Worm (Caenorhabditis elegans) whole organism, L1 larva: Measurements from ENCODE around the gene vha-14.

Experiments used
- Y116A8C.19 ChIP-seq: sonication (generic microtip); optimal IDR thresholded peaks from 2 replicates; lab custom pipeline; 2016; ENCODE audit warnings: missing compliant biosample characterization, missing genetic modification characterization, borderline replicate concordance
- aha-1 ChIP-seq: fragments of 150-350 bp; optimal IDR thresholded peaks from 2 replicates; lab custom pipeline; 2014; ENCODE audit warnings: missing biosample characterization, missing genetic modification characterization
- alr-1 ChIP-seq: fragments of 200-800 bp; sonication (Bioruptor generic); optimal IDR thresholded peaks from 2 replicates; lab custom pipeline; 2018; ENCODE audit warnings: borderline replicate concordance, mild to moderate bottlenecking, missing genetic modification characterization, missing compliant biosample characterization
- aly-2 ChIP-seq: fragments of 150-350 bp; optimal IDR thresholded peaks from 2 replicates; lab custom pipeline; 2014; ENCODE audit warnings: missing biosample characterization, missing genetic modification characterization
- blmp-1 ChIP-seq: fragments of 150-350 bp; optimal IDR thresholded peaks from 2 replicates; lab custom pipeline; 2014; ENCODE audit warnings: missing biosample characterization, missing genetic modification characterization
- ceh-63 ChIP-seq: fragments of 200-800 bp; sonication (Bioruptor generic); optimal IDR thresholded peaks from 2 replicates; lab custom pipeline; 2018; ENCODE audit warnings: mild to moderate bottlenecking, missing genetic modification characterization, missing compliant biosample characterization
- ceh-8 ChIP-seq: fragments of 200-800 bp; sonication (Bioruptor generic); optimal IDR thresholded peaks from 2 replicates; lab custom pipeline; 2018; ENCODE audit warnings: mild to moderate bottlenecking, missing genetic modification characterization, moderate library complexity, missing compliant biosample characterization
- ceh-82 ChIP-seq, 3 experiments: fragments of 150-350 bp in 1 of 3; sonication (generic microtip) in 2 of 3; optimal IDR thresholded peaks; 2 replicates each; lab custom pipeline; 2014 to 2017; ENCODE audit warnings: missing biosample characterization in 3 of 3, missing genetic modification characterization in 3 of 3
- ceh-88 ChIP-seq: fragments of 200-800 bp; sonication (Bioruptor generic); IDR thresholded peaks from 2 replicates; pipeline ENCODE4 v1.3.6; 2022; ENCODE audit warnings: missing genetic modification characterization, missing compliant biosample characterization
- dpl-1 ChIP-seq, 3 experiments: fragments of 150-350 bp in 2 of 3; sonication (generic microtip) in 1 of 3; optimal IDR thresholded peaks; 2 replicates each; lab custom pipeline; 2014 to 2017; ENCODE audit warnings: missing biosample characterization in 3 of 3, missing genetic modification characterization in 3 of 3, missing genetic modification reagents in 3 of 3
- efl-1 ChIP-seq, 4 experiments: fragments of 150-350 bp; optimal IDR thresholded peaks in 3 of 4; peaks in 1 of 4; 1 replicate in 1 of 4; 2 replicates in 3 of 4; lab custom pipeline; 2014; ENCODE audit warnings: missing biosample characterization in 2 of 4, missing genetic modification characterization in 2 of 4, missing genetic modification reagents in 2 of 4
- egl-27 ChIP-seq, 2 experiments: fragments of 150-350 bp in 1 of 2; sonication (generic microtip); optimal IDR thresholded peaks; 3 replicates each; lab custom pipeline; 2017 to 2018; ENCODE audit warnings: missing biosample characterization in 2 of 2, missing genetic modification characterization in 2 of 2, missing genetic modification reagents in 2 of 2
- elt-2 ChIP-seq: sonication (generic microtip); optimal IDR thresholded peaks from 2 replicates; lab custom pipeline; 2016; ENCODE audit warnings: missing genetic modification characterization, mild to moderate bottlenecking, inconsistent platforms, missing compliant biosample characterization, missing genetic modification reagents
- fkh-4 ChIP-seq: sonication (generic microtip); optimal IDR thresholded peaks from 2 replicates; lab custom pipeline; 2016; ENCODE audit warnings: missing compliant biosample characterization, missing genetic modification characterization, borderline replicate concordance
- fos-1 ChIP-seq: fragments of 150-350 bp; optimal IDR thresholded peaks from 2 replicates; lab custom pipeline; 2014; ENCODE audit warnings: missing biosample characterization, missing genetic modification characterization
- grh-1 ChIP-seq: fragments of 200-800 bp; sonication (Bioruptor generic); IDR thresholded peaks from 2 replicates; pipeline ENCODE4 v1.3.6; 2022; ENCODE audit warnings: missing genetic modification reagents, missing genetic modification characterization, missing compliant biosample characterization
- hlh-4 ChIP-seq: sonication (generic microtip); optimal IDR thresholded peaks from 2 replicates; lab custom pipeline; 2016; ENCODE audit warnings: mild to moderate bottlenecking, missing genetic modification characterization, missing compliant biosample characterization
- hpl-2 ChIP-seq: fragments of 150-350 bp; optimal IDR thresholded peaks from 2 replicates; lab custom pipeline; 2014; ENCODE audit warnings: missing biosample characterization, missing genetic modification reagents, missing genetic modification characterization
- irx-1 ChIP-seq: sonication (generic microtip); optimal IDR thresholded peaks from 2 replicates; lab custom pipeline; 2016; ENCODE audit warnings: missing genetic modification characterization, missing compliant biosample characterization
- isw-1 ChIP-seq: fragments of 200-800 bp; sonication (Bioruptor generic); IDR thresholded peaks from 2 replicates; pipeline ENCODE4 v1.3.6; 2022; ENCODE audit warnings: missing genetic modification characterization, missing compliant biosample characterization
- lin-13 ChIP-seq: fragments of 150-350 bp; optimal IDR thresholded peaks from 2 replicates; lab custom pipeline; 2014; ENCODE audit warnings: missing biosample characterization, missing genetic modification reagents, missing genetic modification characterization
- lin-14 ChIP-seq: fragments of 200-800 bp; sonication (Bioruptor generic); optimal IDR thresholded peaks from 2 replicates; lab custom pipeline; 2018; ENCODE audit warnings: mild to moderate bottlenecking, missing genetic modification characterization, moderate library complexity, missing compliant biosample characterization
- lin-35 ChIP-seq, 2 experiments: fragments of 150-350 bp; optimal IDR thresholded peaks; 2 replicates each; lab custom pipeline; 2014; ENCODE audit warnings: missing biosample characterization in 2 of 2, missing genetic modification characterization in 2 of 2, missing genetic modification reagents in 2 of 2
- lir-3 ChIP-seq: sonication (generic microtip); optimal IDR thresholded peaks from 2 replicates; lab custom pipeline; 2016; ENCODE audit warnings: mild to moderate bottlenecking, missing genetic modification characterization, moderate library complexity, missing compliant biosample characterization; ENCODE audit not compliant: poor library complexity
- mdl-1 ChIP-seq, 2 experiments: fragments of 150-350 bp; optimal IDR thresholded peaks; 2 replicates each; lab custom pipeline; 2014 to 2017; ENCODE audit warnings: missing biosample characterization in 2 of 2, missing genetic modification characterization in 2 of 2, inconsistent platforms in 1 of 2
- mep-1 ChIP-seq: fragments of 150-350 bp; optimal IDR thresholded peaks from 2 replicates; lab custom pipeline; 2014; ENCODE audit warnings: missing biosample characterization, missing genetic modification characterization
- nhr-19 ChIP-seq: fragments of 200-800 bp; sonication (Bioruptor generic); conservative IDR thresholded peaks from 2 replicates; pipeline ENCODE4 v1.3.6; 2022; ENCODE audit warnings: missing genetic modification characterization, missing compliant biosample characterization
- nhr-237 ChIP-seq: fragments of 150-350 bp; optimal IDR thresholded peaks from 2 replicates; lab custom pipeline; 2014; ENCODE audit warnings: missing biosample characterization, missing genetic modification characterization
- nhr-28 ChIP-seq: fragments of 150-350 bp; optimal IDR thresholded peaks from 2 replicates; lab custom pipeline; 2014; ENCODE audit warnings: missing biosample characterization, missing genetic modification characterization
- nhr-47 ChIP-seq: sonication (generic microtip); optimal IDR thresholded peaks from 2 replicates; lab custom pipeline; 2016; ENCODE audit warnings: mild to moderate bottlenecking, missing genetic modification characterization, moderate library complexity, missing compliant biosample characterization
- nhr-77 ChIP-seq: fragments of 150-350 bp; optimal IDR thresholded peaks from 2 replicates; lab custom pipeline; 2014; ENCODE audit warnings: missing biosample characterization, missing genetic modification characterization
- nhr-85 ChIP-seq: sonication (generic microtip); peaks from one replicate; lab custom pipeline; 2016; ENCODE audit warnings: missing genetic modification characterization, inconsistent platforms, missing compliant biosample characterization
- pag-3 ChIP-seq: sonication (generic microtip); optimal IDR thresholded peaks from 2 replicates; lab custom pipeline; 2017; ENCODE audit warnings: missing genetic modification characterization, mild to moderate bottlenecking, missing compliant biosample characterization, antibody characterized with exemption, borderline replicate concordance; ENCODE audit not compliant: insufficient read depth
- skn-1 ChIP-seq: fragments of 150-350 bp; optimal IDR thresholded peaks from 2 replicates; lab custom pipeline; 2014; ENCODE audit warnings: missing biosample characterization, missing genetic modification characterization
- sptf-1 ChIP-seq: fragments of 150-350 bp; optimal IDR thresholded peaks from 2 replicates; lab custom pipeline; 2014; ENCODE audit warnings: missing biosample characterization, missing genetic modification characterization
- sup-37 ChIP-seq: fragments of 200-800 bp; sonication (Bioruptor generic); optimal IDR thresholded peaks from 2 replicates; lab custom pipeline; 2018; ENCODE audit warnings: mild to moderate bottlenecking, missing genetic modification characterization, missing compliant biosample characterization
- swsn-7 ChIP-seq: sonication (generic microtip); optimal IDR thresholded peaks from 2 replicates; lab custom pipeline; 2016; ENCODE audit warnings: missing genetic modification characterization, missing compliant biosample characterization
- tbx-2 ChIP-seq: sonication (generic microtip); optimal IDR thresholded peaks from 2 replicates; lab custom pipeline; 2016; ENCODE audit warnings: missing genetic modification characterization, missing compliant biosample characterization
- unc-86 ChIP-seq: sonication (generic microtip); optimal IDR thresholded peaks from 2 replicates; lab custom pipeline; 2016; ENCODE audit warnings: missing genetic modification characterization, missing compliant biosample characterization
- vab-15 ChIP-seq: sonication (generic microtip); optimal IDR thresholded peaks from 2 replicates; lab custom pipeline; 2017; ENCODE audit warnings: missing genotype, mild to moderate bottlenecking, missing genetic modification characterization, missing compliant biosample characterization
- ztf-11 ChIP-seq, 2 experiments: sonication (generic microtip); optimal IDR thresholded peaks; 2 replicates each; lab custom pipeline; 2016 to 2017; ENCODE audit warnings: missing genetic modification characterization in 2 of 2, missing biosample characterization in 1 of 2, missing compliant biosample characterization in 1 of 2
- ztf-4 ChIP-seq: fragments of 150-350 bp; optimal IDR thresholded peaks from 2 replicates; lab custom pipeline; 2014; ENCODE audit warnings: missing biosample characterization, missing genetic modification characterization

The vha-14 gene

DNA sequence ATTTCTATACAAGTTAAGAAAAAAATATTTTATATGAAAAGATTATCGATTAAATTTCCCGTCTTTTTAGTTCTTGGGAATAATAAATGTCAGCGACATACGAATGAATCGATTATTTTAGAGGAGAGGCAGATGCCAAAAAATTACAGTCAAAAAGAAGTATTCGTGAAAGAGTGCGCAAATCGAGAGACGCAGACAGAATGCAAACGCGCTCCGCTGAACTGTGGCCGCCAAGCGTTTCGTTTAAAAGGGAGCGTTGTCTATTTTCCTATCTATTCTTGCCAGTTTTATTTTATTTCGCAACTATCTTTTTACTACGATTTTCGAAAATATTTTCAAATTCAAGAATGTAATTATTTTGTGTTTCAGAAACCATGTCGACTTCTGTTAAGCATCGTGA is 40.8 kb upstream of the vha-14 start, which contains the start of gene baf-1 (continued):
- TF ChIP-seq alr-1 (tag; lab: Kevin White, UChicago) (no peak), ztf-11 (tag; optimal IDR thresholded peaks at IDR 0.05; lab: Kevin White, UChicago) (peak in 1 of 2 experiments; percentile 10), mep-1 (tag; lab: Kevin White, UChicago) (peak; percentile 51), fos-1 (tag; lab: Kevin White, UChicago) (peak; percentile 1), nhr-47 (tag; lab: Kevin White, UChicago) (peak; percentile 78), ceh-63 (GFP tag; lab: Kevin White, UChicago) (no peak), swsn-7 (tag; lab: Kevin White, UChicago) (peak; percentile 68), hpl-2 (GFP tag; lab: Kevin White, UChicago) (peak; percentile 22), hlh-4 (tag; lab: Kevin White, UChicago) (no peak), fkh-4 (tag; lab: Kevin White, UChicago) (no peak), lin-13 (GFP tag; lab: Kevin White, UChicago) (peak; percentile 58), lin-14 (GFP tag; lab: Kevin White, UChicago) (peak; percentile 55), vab-15 (no peak), skn-1 (tag; lab: Kevin White, UChicago) (peak; percentile 81), irx-1 (tag; lab: Kevin White, UChicago) (no peak), mdl-1 (tag; optimal IDR thresholded peaks at IDR 0.05; lab: Kevin White, UChicago) (peak in 1 of 2 experiments; percentile 3), grh-1 (GFP tag; lab: Robert Waterston, UW) (no peak), ceh-88 (GFP tag; lab: Robert Waterston, UW) (no peak), lir-3 (peak; percentile 59)

DNA sequence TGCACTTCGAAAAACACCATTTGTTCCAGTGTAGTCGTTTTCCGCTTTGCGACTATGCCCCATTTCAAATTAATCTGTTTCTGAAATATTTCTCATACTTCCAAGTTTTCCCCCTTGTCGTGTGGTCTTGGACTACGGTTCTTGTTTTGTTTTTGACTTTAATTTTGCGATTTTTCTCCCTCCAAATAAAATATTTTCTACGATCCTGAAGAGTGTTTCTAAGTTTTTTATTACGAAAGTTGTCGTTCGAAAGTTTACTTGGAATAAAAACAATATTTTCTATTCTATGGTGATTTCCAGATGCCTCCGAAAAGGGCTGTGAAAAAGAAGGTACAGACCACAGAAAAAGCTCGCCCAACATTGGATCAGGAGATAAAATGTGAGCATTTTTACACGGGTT is 40.0 kb upstream of the vha-14 start, which contains the start of gene tag-342:
tag-342 (plus strand) TSS at position 301 of the 400 bp plus-strand sequence.
- TF ChIP-seq nhr-237 (tag; lab: Kevin White, UChicago) = no peak
- TF ChIP-seq lin-35 (GFP tag; optimal IDR thresholded peaks at IDR 0.05; lab: Kevin White, UChicago) = no peak
- no peak for TF ChIP-seq aly-2 (tag; lab: Kevin White, UChicago)
- no peak for TF ChIP-seq efl-1 (optimal IDR thresholded peaks at IDR 0.05; lab: Kevin White, UChicago)
- no peak for TF ChIP-seq efl-1 (GFP tag; optimal IDR thresholded peaks at IDR 0.05 in 1 of 2; lab: Kevin White, UChicago)
- TF ChIP-seq alr-1 (tag; lab: Kevin White, UChicago) = no peak
- no peak for TF ChIP-seq nhr-77 (tag; lab: Kevin White, UChicago)
- TF ChIP-seq hlh-4 (tag; lab: Kevin White, UChicago) = no peak
- TF ChIP-seq unc-86 (tag; lab: Kevin White, UChicago) = no peak
- TF ChIP-seq isw-1 (GFP tag; lab: Robert Waterston, UW) = no peak
- TF ChIP-seq Y116A8C.19 (tag; lab: Kevin White, UChicago) = no peak
- TF ChIP-seq elt-2 = no peak
- no peak for TF ChIP-seq dpl-1 (GFP tag; optimal IDR thresholded peaks at IDR 0.05; lab: Kevin White, UChicago)
- no peak for TF ChIP-seq blmp-1 (tag; lab: Kevin White, UChicago)
- TF ChIP-seq nhr-19 (GFP tag; lab: Robert Waterston, UW) = no peak
- no peak for TF ChIP-seq pag-3

DNA sequence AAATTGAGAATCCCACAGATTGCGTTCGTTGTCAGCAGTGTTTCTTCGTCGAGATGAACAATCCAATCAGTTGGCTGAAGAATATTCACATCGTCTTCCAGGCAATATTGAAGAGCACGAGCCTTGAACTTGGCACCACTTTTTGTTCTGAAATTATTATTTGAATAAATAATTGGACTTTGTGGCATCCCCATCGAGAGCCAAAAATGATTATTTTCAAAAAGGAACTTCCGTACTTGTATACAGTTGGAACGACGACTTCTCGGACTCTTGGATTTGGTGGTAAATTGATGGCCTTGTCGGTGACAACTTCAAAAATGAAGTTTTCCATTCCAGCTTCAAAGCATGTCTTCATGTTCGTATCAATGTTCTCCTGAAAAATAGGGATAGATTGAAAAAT is 35.9 kb upstream of the vha-14 start:
- TF ChIP-seq sup-37 (GFP tag; lab: Kevin White, UChicago) = no peak
- no peak for TF ChIP-seq tbx-2 (tag; lab: Kevin White, UChicago)
- no peak for TF ChIP-seq hpl-2 (GFP tag; lab: Kevin White, UChicago)
- TF ChIP-seq egl-27 (tag; optimal IDR thresholded peaks at IDR 0.05; lab: Kevin White, UChicago) = no peak
- TF ChIP-seq nhr-85 (tag; lab: Kevin White, UChicago) = no peak
- no peak for TF ChIP-seq lin-13 (GFP tag; lab: Kevin White, UChicago)
- no peak for TF ChIP-seq sptf-1 (tag; lab: Kevin White, UChicago)
- no peak for TF ChIP-seq skn-1 (tag; lab: Kevin White, UChicago)
- TF ChIP-seq irx-1 (tag; lab: Kevin White, UChicago) = no peak
- TF ChIP-seq ceh-82 (tag; optimal IDR thresholded peaks at IDR 0.05; lab: Kevin White, UChicago) = no peak
- no peak for TF ChIP-seq unc-86 (tag; lab: Kevin White, UChicago)
- TF ChIP-seq ztf-4 (tag; lab: Kevin White, UChicago) = no peak
- no peak for TF ChIP-seq nhr-28 (tag; lab: Kevin White, UChicago)
- no peak for TF ChIP-seq vab-15
- no peak for TF ChIP-seq aha-1 (tag; lab: Kevin White, UChicago)
- TF ChIP-seq blmp-1 (tag; lab: Kevin White, UChicago) = no peak
- no peak for TF ChIP-seq ceh-8 (GFP tag; lab: Kevin White, UChicago)
